Worm (Caenorhabditis elegans) whole organism, late embryonic: ENCODE results near the gene F54H12.2.

ENCODE experiments used
- hlh-15 ChIP-seq: sonication (generic microtip); optimal IDR thresholded peaks from 2 replicates; lab custom pipeline; 2016; ENCODE audit warnings: missing genetic modification characterization, missing compliant biosample characterization
- sox-2 ChIP-seq: fragments of 200-800 bp; sonication (Bioruptor generic); IDR thresholded peaks from 2 replicates; pipeline ENCODE4 v1.3.6; 2022; ENCODE audit warnings: missing genetic modification reagents, missing genetic modification characterization, missing compliant biosample characterization

DNA sequence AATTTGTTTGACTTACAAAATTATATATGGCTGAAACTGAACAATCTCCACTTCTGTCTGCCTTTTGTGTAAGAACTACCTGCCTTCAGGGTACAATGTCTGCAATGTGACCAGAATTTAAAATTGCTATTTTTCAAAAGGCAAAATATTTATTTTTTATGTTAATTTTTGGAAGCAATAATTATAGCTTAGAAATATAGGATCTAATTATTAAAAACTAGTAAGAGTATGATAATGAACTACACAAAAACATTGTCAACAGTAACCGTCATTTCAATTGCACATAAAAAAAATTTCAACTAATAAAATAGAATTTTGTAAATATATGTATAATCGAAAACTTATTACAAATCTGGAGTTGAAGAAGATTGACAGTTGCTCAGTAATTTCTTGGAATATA is 7.4 kb upstream of the F54H12.2 start, which contains the start of gene C29E4.9:
- TF ChIP-seq sox-2 (GFP tag; lab: Robert Waterston, UW) (no peak), hlh-15 (tag; lab: Kevin White, UChicago) (no peak)
